Fruit fly (Drosophila melanogaster) whole organism, embryonic: ENCODE measurements around the gene CG34180.

Source experiments
- Antp ChIP-seq: fragments of 200-800 bp; sonication (Bioruptor generic); optimal IDR thresholded peaks from 3 replicates; lab custom pipeline; 2016; ENCODE audit warnings: missing biosample characterization, missing genetic modification characterization
- CG10267 ChIP-seq: fragments of 200-800 bp; sonication (Bioruptor generic); optimal IDR thresholded peaks from 2 replicates; lab custom pipeline; 2018; ENCODE audit warnings: missing biosample characterization, mild to moderate bottlenecking, missing genetic modification characterization, moderate library complexity
- CG10274 ChIP-seq: fragments of 200-800 bp; sonication (Bioruptor generic); optimal IDR thresholded peaks from 3 replicates; lab custom pipeline; 2017; ENCODE audit warnings: missing biosample characterization, mild to moderate bottlenecking, missing genetic modification characterization
- CG11398 ChIP-seq: fragments of 200-800 bp; sonication (Bioruptor generic); optimal IDR thresholded peaks from 2 replicates; lab custom pipeline; 2016; ENCODE audit warnings: missing biosample characterization, missing genetic modification characterization
- CG11695 ChIP-seq: fragments of 200-800 bp; sonication (Bioruptor generic); IDR thresholded peaks from 3 replicates; pipeline ENCODE4 v1.3.6; 2022; ENCODE audit warnings: missing biosample characterization, missing genetic modification characterization
- CG13624 ChIP-seq: fragments of 200-800 bp; sonication (Bioruptor generic); optimal IDR thresholded peaks from 2 replicates; lab custom pipeline; 2016; ENCODE audit warnings: missing biosample characterization, missing genetic modification characterization
- CG13894 ChIP-seq: fragments of 200-800 bp; sonication (Bioruptor generic); optimal IDR thresholded peaks from 3 replicates; lab custom pipeline; 2018; ENCODE audit warnings: missing biosample characterization, mild to moderate bottlenecking, missing genetic modification characterization, moderate library complexity
- CG14710 ChIP-seq: fragments of 200-800 bp; sonication (Bioruptor generic); optimal IDR thresholded peaks from 3 replicates; lab custom pipeline; 2019; ENCODE audit warnings: missing biosample characterization, mild to moderate bottlenecking, missing genetic modification characterization, moderate library complexity
- CG1603 ChIP-seq: fragments of 200-800 bp; sonication (Bioruptor generic); optimal IDR thresholded peaks from 2 replicates; lab custom pipeline; 2019; ENCODE audit warnings: missing biosample characterization, mild to moderate bottlenecking, missing genetic modification characterization, moderate library complexity
- CG17186 ChIP-seq: fragments of 200-800 bp; sonication (Bioruptor generic); optimal IDR thresholded peaks from 3 replicates; lab custom pipeline; 2017; ENCODE audit warnings: missing biosample characterization, missing genetic modification reagents, missing genetic modification characterization
- CG17568 ChIP-seq: fragments of 200-800 bp; sonication (Bioruptor generic); optimal IDR thresholded peaks from 2 replicates; lab custom pipeline; 2018; ENCODE audit warnings: missing biosample characterization, mild to moderate bottlenecking, missing genetic modification characterization, moderate library complexity
- CG2712 ChIP-seq: fragments of 200-800 bp; optimal IDR thresholded peaks from 3 replicates; lab custom pipeline; 2019; ENCODE audit warnings: missing biosample characterization, mild to moderate bottlenecking, missing genetic modification characterization, moderate library complexity
- CG3065 ChIP-seq: fragments of 200-800 bp; sonication (Bioruptor generic); optimal IDR thresholded peaks from 2 replicates; lab custom pipeline; 2016; ENCODE audit warnings: missing biosample characterization, missing genetic modification characterization
- CG32532 ChIP-seq: fragments of 200-800 bp; sonication (Bioruptor generic); IDR thresholded peaks from 2 replicates; pipeline ENCODE4 v1.3.6; 2022; ENCODE audit warnings: missing biosample characterization, missing genetic modification characterization
- CG4617 ChIP-seq: fragments of 200-800 bp; sonication (Bioruptor generic); optimal IDR thresholded peaks from 3 replicates; lab custom pipeline; 2016; ENCODE audit warnings: missing biosample characterization, missing genetic modification characterization, borderline replicate concordance
- CG4820 ChIP-seq: fragments of 200-800 bp; sonication (Bioruptor generic); optimal IDR thresholded peaks from 3 replicates; lab custom pipeline; 2016; ENCODE audit warnings: missing biosample characterization, missing genetic modification characterization
- CG6272 ChIP-seq: fragments of 200-800 bp; sonication (Bioruptor generic); IDR thresholded peaks from 2 replicates; pipeline ENCODE4 v1.3.6; 2022; ENCODE audit warnings: missing biosample characterization, missing genetic modification characterization
- CG7839 ChIP-seq: fragments of 200-800 bp; sonication (Bioruptor generic); optimal IDR thresholded peaks from 3 replicates; lab custom pipeline; 2018; ENCODE audit warnings: missing biosample characterization, mild to moderate bottlenecking, missing genetic modification characterization, moderate library complexity
- CG9609 ChIP-seq: fragments of 200-800 bp; sonication (Bioruptor generic); optimal IDR thresholded peaks from 3 replicates; lab custom pipeline; 2016; ENCODE audit warnings: missing biosample characterization, missing genetic modification characterization
- CG9797 ChIP-seq: fragments of 200-800 bp; sonication (Bioruptor generic); optimal IDR thresholded peaks from 3 replicates; lab custom pipeline; 2018; ENCODE audit warnings: missing biosample characterization, mild to moderate bottlenecking, missing genetic modification characterization
- CG9876 ChIP-seq: fragments of 200-800 bp; sonication (Bioruptor generic); optimal IDR thresholded peaks from 2 replicates; lab custom pipeline; 2016; ENCODE audit warnings: missing biosample characterization, missing genetic modification characterization
- CHES-1-like ChIP-seq: fragments of 200-800 bp; sonication (Bioruptor generic); optimal IDR thresholded peaks from 2 replicates; lab custom pipeline; 2016; ENCODE audit warnings: missing biosample characterization, missing genetic modification characterization
- Deaf1 ChIP-seq: fragments of 200-800 bp; optimal IDR thresholded peaks from 3 replicates; lab custom pipeline; 2019; ENCODE audit warnings: missing biosample characterization, mild to moderate bottlenecking, missing genetic modification characterization, moderate library complexity
- Dll ChIP-seq: fragments of 200-800 bp; sonication (Bioruptor generic); IDR thresholded peaks from 4 replicates; pipeline ENCODE4 v1.3.6; 2022; ENCODE audit warnings: missing biosample characterization, missing genetic modification characterization; ENCODE audit not compliant: partially characterized antibody
- Dp ChIP-seq: fragments of 200-800 bp; sonication (Bioruptor generic); optimal IDR thresholded peaks from 2 replicates; lab custom pipeline; 2018; ENCODE audit warnings: missing biosample characterization, mild to moderate bottlenecking, missing genetic modification characterization, moderate library complexity
- Ets97D ChIP-seq: fragments of 200-800 bp; sonication (Bioruptor generic); optimal IDR thresholded peaks from 3 replicates; lab custom pipeline; 2016; ENCODE audit warnings: missing biosample characterization, missing genetic modification characterization
- Fer3 ChIP-seq: fragments of 200-800 bp; sonication (Bioruptor generic); optimal IDR thresholded peaks from 2 replicates; lab custom pipeline; 2018; ENCODE audit warnings: missing biosample characterization, mild to moderate bottlenecking, missing genetic modification characterization, moderate library complexity
- Gug ChIP-seq: fragments of 200-800 bp; sonication (Bioruptor generic); IDR thresholded peaks from 4 replicates; pipeline ENCODE4 v1.3.6; 2022; ENCODE audit warnings: missing biosample characterization, missing genetic modification characterization
- HHEX ChIP-seq: fragments of 200-800 bp; sonication (Bioruptor generic); optimal IDR thresholded peaks from 3 replicates; lab custom pipeline; 2017; ENCODE audit warnings: missing biosample characterization, mild to moderate bottlenecking, missing genetic modification characterization, missing genetic modification reagents
- HLH4C ChIP-seq: fragments of 200-800 bp; sonication (Bioruptor generic); IDR thresholded peaks from 3 replicates; pipeline ENCODE4 v1.3.6; 2022; ENCODE audit warnings: missing biosample characterization, missing genetic modification characterization; ENCODE audit not compliant: partially characterized antibody
- Lhr ChIP-seq: fragments of 200-800 bp; sonication (Bioruptor generic); optimal IDR thresholded peaks from 3 replicates; lab custom pipeline; 2017; ENCODE audit warnings: mild to moderate bottlenecking, missing biosample characterization, missing genetic modification reagents, missing genetic modification characterization
- MBD-R2 ChIP-seq: fragments of 200-800 bp; sonication (Bioruptor generic); IDR thresholded peaks from 2 replicates; pipeline ENCODE4 v1.3.6; 2022; ENCODE audit warnings: missing biosample characterization, missing genetic modification characterization
- Max ChIP-seq: fragments of 200-800 bp; sonication (Bioruptor generic); optimal IDR thresholded peaks from 2 replicates; lab custom pipeline; 2016; ENCODE audit warnings: missing biosample characterization, mild to moderate bottlenecking, missing genetic modification characterization
- Meics ChIP-seq: fragments of 200-800 bp; sonication (Bioruptor generic); optimal IDR thresholded peaks from 2 replicates; lab custom pipeline; 2017; ENCODE audit warnings: missing biosample characterization, mild to moderate bottlenecking, missing genetic modification characterization
- Myb ChIP-seq: fragments of 200-800 bp; sonication (Bioruptor generic); optimal IDR thresholded peaks from 2 replicates; lab custom pipeline; 2016; ENCODE audit warnings: missing biosample characterization, missing genetic modification characterization
- Oli ChIP-seq: fragments of 200-800 bp; sonication (Bioruptor generic); optimal IDR thresholded peaks from 2 replicates; lab custom pipeline; 2018; ENCODE audit warnings: missing biosample characterization, mild to moderate bottlenecking, missing genetic modification characterization, moderate library complexity
- PHDP ChIP-seq: fragments of 200-800 bp; sonication (Bioruptor generic); optimal IDR thresholded peaks from 3 replicates; lab custom pipeline; 2018; ENCODE audit warnings: missing biosample characterization, mild to moderate bottlenecking, missing genetic modification characterization, moderate library complexity
- Rfx ChIP-seq: fragments of 200-800 bp; sonication (Bioruptor generic); IDR thresholded peaks from 2 replicates; pipeline ENCODE4 v1.3.6; 2022; ENCODE audit warnings: missing biosample characterization, missing genetic modification characterization
- Sox102F ChIP-seq: fragments of 200-800 bp; sonication (Bioruptor generic); optimal IDR thresholded peaks from 2 replicates; lab custom pipeline; 2018; ENCODE audit warnings: missing biosample characterization, mild to moderate bottlenecking, missing genetic modification characterization, moderate library complexity
- Xrp1 ChIP-seq: fragments of 200-800 bp; sonication (Bioruptor generic); IDR thresholded peaks from 2 replicates; pipeline ENCODE4 v1.3.6; 2022; ENCODE audit warnings: missing biosample characterization, missing genetic modification characterization
- amos ChIP-seq: fragments of 200-800 bp; sonication (Bioruptor generic); IDR thresholded peaks from 2 replicates; pipeline ENCODE4 v1.3.6; 2022; ENCODE audit warnings: missing biosample characterization, missing genetic modification characterization; ENCODE audit not compliant: partially characterized antibody
- ash1 ChIP-seq: fragments of 200-800 bp; sonication (Bioruptor generic); optimal IDR thresholded peaks from 2 replicates; lab custom pipeline; 2018; ENCODE audit warnings: missing biosample characterization, mild to moderate bottlenecking, missing genetic modification characterization
- bsh ChIP-seq, 2 experiments: fragments of 200-800 bp; sonication (Bioruptor generic); optimal IDR thresholded peaks; 2 replicates each; lab custom pipeline; 2017 to 2018; ENCODE audit warnings: mild to moderate bottlenecking in 2 of 2, missing biosample characterization in 2 of 2, missing genetic modification characterization in 2 of 2, moderate library complexity in 1 of 2
- disco-r ChIP-seq: fragments of 200-800 bp; sonication (Bioruptor generic); optimal IDR thresholded peaks from 2 replicates; lab custom pipeline; 2016; ENCODE audit warnings: missing biosample characterization, missing genetic modification characterization
- ind ChIP-seq: fragments of 200-800 bp; sonication (Bioruptor generic); optimal IDR thresholded peaks from 3 replicates; lab custom pipeline; 2016; ENCODE audit warnings: missing biosample characterization, missing genetic modification characterization
- lab ChIP-seq: fragments of 200-800 bp; sonication (Bioruptor generic); optimal IDR thresholded peaks from 3 replicates; lab custom pipeline; 2017; ENCODE audit warnings: missing biosample characterization, missing genetic modification characterization, mild to moderate bottlenecking, moderate library complexity, missing genetic modification reagents
- luna ChIP-seq: fragments of 200-800 bp; sonication (Bioruptor generic); optimal IDR thresholded peaks from 2 replicates; lab custom pipeline; 2016; ENCODE audit warnings: missing biosample characterization, missing genetic modification characterization
- oc ChIP-seq: fragments of 200-800 bp; sonication (Bioruptor generic); optimal IDR thresholded peaks from 2 replicates; lab custom pipeline; 2018; ENCODE audit warnings: missing biosample characterization, mild to moderate bottlenecking, missing genetic modification characterization, moderate library complexity
- repo ChIP-seq: fragments of 200-800 bp; sonication (Bioruptor generic); optimal IDR thresholded peaks from 2 replicates; lab custom pipeline; 2016; ENCODE audit warnings: missing biosample characterization, missing genetic modification characterization
- slp2 ChIP-seq: fragments of 200-800 bp; sonication (Bioruptor generic); optimal IDR thresholded peaks from 2 replicates; lab custom pipeline; 2016; ENCODE audit warnings: missing biosample characterization, missing genetic modification characterization

The CG34180 gene

DNA sequence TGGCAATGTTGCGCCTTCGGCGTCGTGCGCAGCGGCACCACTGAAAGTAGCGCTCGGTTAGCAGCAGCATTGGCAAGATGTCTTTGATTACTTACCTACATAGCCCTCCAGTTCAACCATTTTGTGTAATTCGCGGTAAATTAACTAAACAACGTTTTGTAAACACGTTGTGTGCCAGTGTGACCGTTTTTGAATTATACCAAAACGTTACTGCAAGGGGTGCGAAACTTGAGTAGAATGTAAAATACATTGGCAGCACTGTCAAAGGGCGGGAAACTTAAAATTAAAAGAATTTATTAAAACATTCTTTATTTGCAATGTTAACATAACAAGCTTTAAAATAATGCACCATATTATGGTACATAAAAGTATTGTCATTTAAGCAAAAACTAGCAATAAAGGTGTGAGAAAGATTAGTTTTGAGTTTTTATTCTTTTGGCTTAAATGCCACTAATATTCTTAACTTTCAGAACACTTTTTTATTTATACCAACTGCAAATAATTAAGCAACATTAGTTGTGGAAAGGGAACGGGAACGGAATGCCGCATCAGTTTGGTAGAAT is 35.9 kb upstream of the CG34180 start, which contains the start of gene CG9107 (continued):
- TF ChIP-seq Xrp1 (GFP tag; lab: Robert Waterston, UW) = 0 out of 2 replicates have a peak, but pooled peaks have one; percentile 31
- TF ChIP-seq repo (GFP tag; lab: Kevin White, UChicago) = no peak
- TF ChIP-seq ind = no peak
- no peak for TF ChIP-seq Fer3 (tag; lab: Kevin White, UChicago)
- TF ChIP-seq CG17186 (GFP tag; lab: Kevin White, UChicago) = peak; percentile 58
- no peak for TF ChIP-seq Rfx (GFP tag; lab: Robert Waterston, UW)
- TF ChIP-seq Ets97D = peak; percentile 12
- TF ChIP-seq Dll (GFP tag; lab: Robert Waterston, UW) = peak; percentile 37; the same call in 1 of the 4 replicates
- TF ChIP-seq slp2 (GFP tag; lab: Kevin White, UChicago) = no peak
- TF ChIP-seq Sox102F (GFP tag; lab: Kevin White, UChicago) = no peak
- TF ChIP-seq CG7839 (tag; lab: Kevin White, UChicago) = no peak
- TF ChIP-seq CG10274 (GFP tag; lab: Kevin White, UChicago) = no peak
- no peak for TF ChIP-seq Oli (tag; lab: Kevin White, UChicago)
- TF ChIP-seq CG4617 (GFP tag; lab: Kevin White, UChicago) = peak; percentile 47
- TF ChIP-seq luna (GFP tag; lab: Kevin White, UChicago) = no peak
- TF ChIP-seq MBD-R2 = peak; percentile 68; the same call in 1 of the 2 replicates
- TF ChIP-seq CG9609 (GFP tag; lab: Kevin White, UChicago) = no peak
- peak; percentile 92 for TF ChIP-seq Dp (GFP tag; lab: Kevin White, UChicago)
- TF ChIP-seq CG6272 (GFP tag; lab: Robert Waterston, UW) = no peak
- TF ChIP-seq Antp = no peak
- no peak for TF ChIP-seq CG13624
- TF ChIP-seq CG9876 (GFP tag; lab: Kevin White, UChicago) = no peak
- no peak for TF ChIP-seq oc
- TF ChIP-seq lab (GFP tag; lab: Kevin White, UChicago) = no peak
- TF ChIP-seq Myb (GFP tag; lab: Kevin White, UChicago) = peak; percentile 78
- TF ChIP-seq CG3065 (GFP tag; lab: Kevin White, UChicago) = no peak
- peak; percentile 18; the same call in 1 of the 2 replicates for TF ChIP-seq amos
- peak; percentile 64 for TF ChIP-seq CG14710
- peak; percentile 71 for TF ChIP-seq CG1603
- no peak for TF ChIP-seq Deaf1 (tag; lab: Kevin White, UChicago)
- no peak for TF ChIP-seq CG13894 (tag; lab: Kevin White, UChicago)
- no peak for TF ChIP-seq CG11695 (GFP tag; lab: Robert Waterston, UW)
- TF ChIP-seq ash1 (GFP tag; lab: Kevin White, UChicago) = no peak
- TF ChIP-seq bsh (GFP tag; optimal IDR thresholded peaks at IDR 0.05; lab: Kevin White, UChicago) = no peak
- peak; percentile 34 for TF ChIP-seq CG10267
- TF ChIP-seq CHES-1-like (GFP tag; lab: Kevin White, UChicago) = peak; percentile 32
- no peak for TF ChIP-seq Meics (GFP tag; lab: Kevin White, UChicago)
- TF ChIP-seq CG9797 (GFP tag; lab: Kevin White, UChicago) = peak; percentile 89
- no peak for TF ChIP-seq CG4820
- TF ChIP-seq Max (GFP tag; lab: Kevin White, UChicago) = peak; percentile 47
- no peak for TF ChIP-seq HHEX (GFP tag; lab: Kevin White, UChicago)
- no peak for TF ChIP-seq PHDP (tag; lab: Kevin White, UChicago)
- TF ChIP-seq HLH4C (GFP tag; lab: Robert Waterston, UW) = no peak
- peak; percentile 6 for TF ChIP-seq CG2712
- no peak for TF ChIP-seq CG17568 (GFP tag; lab: Kevin White, UChicago)
- no peak for TF ChIP-seq Gug (GFP tag; lab: Robert Waterston, UW)
- TF ChIP-seq CG11398 (GFP tag; lab: Kevin White, UChicago) = no peak
- TF ChIP-seq disco-r (GFP tag; lab: Kevin White, UChicago) = no peak
- TF ChIP-seq Lhr = peak; percentile 25
- TF ChIP-seq CG32532 (GFP tag; lab: Robert Waterston, UW) = no peak
